Fruit fly (Drosophila melanogaster) whole organism, embryonic: ENCODE data around the gene CG42324.

ENCODE experiments used
- Antp ChIP-seq: fragments of 200-800 bp; sonication (Bioruptor generic); optimal IDR thresholded peaks from 3 replicates; lab custom pipeline; 2016; ENCODE audit warnings: missing biosample characterization, missing genetic modification characterization
- B-H2 ChIP-seq: fragments of 200-800 bp; sonication (Bioruptor generic); optimal IDR thresholded peaks from 2 replicates; lab custom pipeline; 2018; ENCODE audit warnings: missing biosample characterization, mild to moderate bottlenecking, missing genetic modification characterization
- CG10147 ChIP-seq: fragments of 200-800 bp; sonication (Bioruptor generic); optimal IDR thresholded peaks from 2 replicates; lab custom pipeline; 2019; ENCODE audit warnings: missing biosample characterization, mild to moderate bottlenecking, missing genetic modification characterization, moderate library complexity
- CG1024 ChIP-seq: fragments of 200-800 bp; sonication (Bioruptor generic); IDR thresholded peaks from 2 replicates; pipeline ENCODE4 v1.3.6; 2022; ENCODE audit warnings: missing biosample characterization, missing genetic modification characterization
- CG10565 ChIP-seq: fragments of 200-800 bp; sonication (Bioruptor generic); optimal IDR thresholded peaks from 3 replicates; lab custom pipeline; 2016; ENCODE audit warnings: missing biosample characterization, mild to moderate bottlenecking, missing genetic modification characterization
- CG11695 ChIP-seq: fragments of 200-800 bp; sonication (Bioruptor generic); IDR thresholded peaks from 3 replicates; pipeline ENCODE4 v1.3.6; 2022; ENCODE audit warnings: missing biosample characterization, missing genetic modification characterization
- CG1233 ChIP-seq: fragments of 200-800 bp; sonication (Bioruptor generic); optimal IDR thresholded peaks from 4 replicates; lab custom pipeline; 2018; ENCODE audit warnings: missing biosample characterization, mild to moderate bottlenecking, missing genetic modification characterization
- CG12769 ChIP-seq: fragments of 200-800 bp; sonication (Bioruptor generic); optimal IDR thresholded peaks from 2 replicates; lab custom pipeline; 2019; ENCODE audit warnings: missing biosample characterization, mild to moderate bottlenecking, missing genetic modification characterization, moderate library complexity
- CG14667 ChIP-seq: fragments of 200-800 bp; sonication (Bioruptor generic); IDR thresholded peaks from 2 replicates; pipeline ENCODE4 v1.3.6; 2022; ENCODE audit warnings: missing biosample characterization, missing genetic modification characterization
- CG15011 ChIP-seq: fragments of 200-800 bp; sonication (Bioruptor generic); optimal IDR thresholded peaks from 3 replicates; lab custom pipeline; 2018; ENCODE audit warnings: missing biosample characterization, mild to moderate bottlenecking, missing genetic modification characterization
- CG1647 ChIP-seq: fragments of 200-800 bp; sonication (Bioruptor generic); optimal IDR thresholded peaks from 3 replicates; lab custom pipeline; 2016; ENCODE audit warnings: missing biosample characterization, missing genetic modification characterization
- CG18011 ChIP-seq: fragments of 200-800 bp; sonication (Bioruptor generic); optimal IDR thresholded peaks from 2 replicates; lab custom pipeline; 2017; ENCODE audit warnings: missing biosample characterization, missing genetic modification characterization, mild to moderate bottlenecking, moderate library complexity, missing genotype
- CG1832 ChIP-seq: fragments of 200-800 bp; sonication (Bioruptor generic); optimal IDR thresholded peaks from 2 replicates; lab custom pipeline; 2017; ENCODE audit warnings: missing biosample characterization, mild to moderate bottlenecking, missing genetic modification characterization, inconsistent platforms
- CG18476 ChIP-seq: fragments of 200-800 bp; sonication (Bioruptor generic); optimal IDR thresholded peaks from 2 replicates; lab custom pipeline; 2016; ENCODE audit warnings: missing biosample characterization, mild to moderate bottlenecking, missing genetic modification characterization
- CG18619 ChIP-seq: fragments of 200-800 bp; sonication (Bioruptor generic); optimal IDR thresholded peaks from 3 replicates; lab custom pipeline; 2017; ENCODE audit warnings: missing biosample characterization, mild to moderate bottlenecking, missing genetic modification characterization
- CG2889 ChIP-seq: fragments of 200-800 bp; sonication (Bioruptor generic); IDR thresholded peaks from 3 replicates; pipeline ENCODE4 v1.3.6; 2022; ENCODE audit warnings: missing biosample characterization, missing genetic modification characterization
- CG33557 ChIP-seq: fragments of 200-800 bp; sonication (Bioruptor generic); optimal IDR thresholded peaks from 2 replicates; lab custom pipeline; 2019; ENCODE audit warnings: missing biosample characterization, mild to moderate bottlenecking, missing genetic modification characterization, moderate library complexity
- CG34422 ChIP-seq: fragments of 200-800 bp; sonication (Bioruptor generic); IDR thresholded peaks from 3 replicates; pipeline ENCODE4 v1.3.6; 2022; ENCODE audit warnings: missing biosample characterization, missing genetic modification characterization
- CG4617 ChIP-seq: fragments of 200-800 bp; sonication (Bioruptor generic); optimal IDR thresholded peaks from 3 replicates; lab custom pipeline; 2016; ENCODE audit warnings: missing biosample characterization, missing genetic modification characterization, borderline replicate concordance
- CG5245 ChIP-seq: fragments of 200-800 bp; sonication (Bioruptor generic); optimal IDR thresholded peaks from 3 replicates; lab custom pipeline; 2016; ENCODE audit warnings: missing biosample characterization, missing genetic modification characterization
- CG6272 ChIP-seq: fragments of 200-800 bp; sonication (Bioruptor generic); IDR thresholded peaks from 2 replicates; pipeline ENCODE4 v1.3.6; 2022; ENCODE audit warnings: missing biosample characterization, missing genetic modification characterization
- CG7372 ChIP-seq: fragments of 200-800 bp; sonication (Bioruptor generic); IDR thresholded peaks from 2 replicates; pipeline ENCODE4 v1.3.6; 2022; ENCODE audit warnings: missing biosample characterization, missing genetic modification characterization
- Chrac-16 ChIP-seq: fragments of 200-800 bp; sonication (Bioruptor generic); optimal IDR thresholded peaks from 3 replicates; lab custom pipeline; 2016; ENCODE audit warnings: missing biosample characterization, missing genetic modification characterization
- Dad ChIP-seq: fragments of 200-800 bp; sonication (Bioruptor generic); optimal IDR thresholded peaks from 3 replicates; lab custom pipeline; 2016; ENCODE audit warnings: missing biosample characterization, missing genetic modification characterization
- Dfd ChIP-seq, 2 experiments: fragments of >200 bp; optimal IDR thresholded peaks; 2 replicates each; lab custom pipeline; 2017; ENCODE audit warnings: missing biosample characterization in 2 of 2, missing genetic modification characterization in 2 of 2
- Dip2 ChIP-seq: fragments of 200-800 bp; sonication (Bioruptor generic); IDR thresholded peaks from 2 replicates; pipeline ENCODE4 v1.3.6; 2022; ENCODE audit warnings: missing biosample characterization, missing genetic modification characterization
- Doc3 ChIP-seq: fragments of 200-800 bp; sonication (Bioruptor generic); IDR thresholded peaks from 3 replicates; pipeline ENCODE4 v1.3.6; 2022; ENCODE audit warnings: missing biosample characterization, missing genetic modification characterization; ENCODE audit not compliant: partially characterized antibody
- Hr78 ChIP-seq, 2 experiments: fragments of 200-800 bp in 1 of 2; fragments of >200 bp in 1 of 2; sonication (Bioruptor generic) in 1 of 2; optimal IDR thresholded peaks; 2 replicates each; lab custom pipeline; 2017 to 2019; ENCODE audit warnings: missing biosample characterization in 2 of 2, missing genetic modification characterization in 2 of 2, mild to moderate bottlenecking in 1 of 2, moderate library complexity in 1 of 2
- MTF-1 ChIP-seq: fragments of 200-800 bp; sonication (Bioruptor generic); optimal IDR thresholded peaks from 2 replicates; lab custom pipeline; 2018; ENCODE audit warnings: missing biosample characterization, mild to moderate bottlenecking, missing genetic modification characterization, borderline replicate concordance
- Mrtf ChIP-seq: fragments of 200-800 bp; sonication (Bioruptor generic); IDR thresholded peaks from 3 replicates; pipeline ENCODE4 v1.3.6; 2022; ENCODE audit warnings: missing biosample characterization, missing genetic modification characterization
- Nf-YA ChIP-seq: fragments of 200-800 bp; sonication (Bioruptor generic); IDR thresholded peaks from 2 replicates; pipeline ENCODE4 v1.3.6; 2022; ENCODE audit warnings: missing biosample characterization, missing genetic modification characterization
- Rx ChIP-seq: fragments of 200-800 bp; sonication (Bioruptor generic); IDR thresholded peaks from 2 replicates; pipeline ENCODE4 v1.3.6; 2022; ENCODE audit warnings: missing biosample characterization, missing genetic modification characterization
- Sin3A ChIP-seq: fragments of >200 bp; optimal IDR thresholded peaks from 2 replicates; lab custom pipeline; 2018
- Taf1 ChIP-seq: fragments of 200-800 bp; sonication (Bioruptor generic); IDR thresholded peaks from 2 replicates; pipeline ENCODE4 v1.3.6; 2022; ENCODE audit warnings: missing biosample characterization, missing genetic modification characterization
- ap ChIP-seq: fragments of 200-800 bp; sonication (Bioruptor generic); IDR thresholded peaks from 2 replicates; pipeline ENCODE4 v1.3.6; 2022; ENCODE audit warnings: missing biosample characterization, missing genetic modification characterization
- cad ChIP-seq: fragments of >200 bp; optimal IDR thresholded peaks from 2 replicates; lab custom pipeline; 2017; ENCODE audit warnings: missing biosample characterization, missing genetic modification characterization
- danr ChIP-seq: fragments of 200-800 bp; sonication (Bioruptor generic); IDR thresholded peaks from 2 replicates; pipeline ENCODE4 v1.3.6; 2022; ENCODE audit warnings: missing biosample characterization, missing genetic modification characterization
- dmrt99B ChIP-seq: fragments of 200-800 bp; sonication (Bioruptor generic); optimal IDR thresholded peaks from 2 replicates; lab custom pipeline; 2018; ENCODE audit warnings: missing biosample characterization, mild to moderate bottlenecking, missing genetic modification characterization, moderate library complexity
- exex ChIP-seq: fragments of 200-800 bp; sonication (Bioruptor generic); optimal IDR thresholded peaks from 4 replicates; lab custom pipeline; 2018; ENCODE audit warnings: missing biosample characterization, mild to moderate bottlenecking, missing genetic modification characterization, moderate library complexity
- jigr1 ChIP-seq: fragments of 200-800 bp; sonication (Bioruptor generic); IDR thresholded peaks from 3 replicates; pipeline ENCODE4 v1.3.6; 2022; ENCODE audit warnings: missing biosample characterization, missing genetic modification characterization
- kay ChIP-seq: fragments of 200-800 bp; sonication (Bioruptor generic); optimal IDR thresholded peaks from 2 replicates; lab custom pipeline; 2016; ENCODE audit warnings: missing biosample characterization, missing genetic modification characterization
- klu ChIP-seq: fragments of 200-800 bp; sonication (Bioruptor generic); IDR thresholded peaks from 2 replicates; pipeline ENCODE4 v1.3.6; 2022; ENCODE audit warnings: missing biosample characterization, missing genetic modification characterization
- lab ChIP-seq: fragments of 200-800 bp; sonication (Bioruptor generic); optimal IDR thresholded peaks from 3 replicates; lab custom pipeline; 2017; ENCODE audit warnings: missing biosample characterization, missing genetic modification characterization, mild to moderate bottlenecking, moderate library complexity, missing genetic modification reagents
- lmd ChIP-seq: fragments of 200-800 bp; sonication (Bioruptor generic); IDR thresholded peaks from 2 replicates; pipeline ENCODE4 v1.3.6; 2022; ENCODE audit warnings: missing biosample characterization, missing genetic modification characterization
- nom ChIP-seq: fragments of 200-800 bp; sonication (Bioruptor generic); optimal IDR thresholded peaks from 2 replicates; lab custom pipeline; 2017; ENCODE audit warnings: missing biosample characterization, missing genetic modification characterization, mild to moderate bottlenecking, moderate library complexity, missing genetic modification reagents
- ro ChIP-seq: fragments of 200-800 bp; sonication (Bioruptor generic); IDR thresholded peaks from 2 replicates; pipeline ENCODE4 v1.3.6; 2022; ENCODE audit warnings: missing biosample characterization, missing genetic modification characterization
- scrt ChIP-seq: fragments of 200-800 bp; sonication (Bioruptor generic); optimal IDR thresholded peaks from 2 replicates; lab custom pipeline; 2018; ENCODE audit warnings: missing biosample characterization, mild to moderate bottlenecking, missing genetic modification characterization, moderate library complexity
- sens ChIP-seq: fragments of 200-800 bp; sonication (Bioruptor generic); peaks from one replicate; lab custom pipeline; 2016; ENCODE audit warnings: missing biosample characterization, missing genetic modification characterization
- sim ChIP-seq: fragments of 200-800 bp; sonication (Bioruptor generic); IDR thresholded peaks from 2 replicates; pipeline ENCODE4 v1.3.6; 2022; ENCODE audit warnings: missing biosample characterization, missing genetic modification characterization
- stc ChIP-seq: fragments of 200-800 bp; sonication (Bioruptor generic); IDR thresholded peaks from 2 replicates; pipeline ENCODE4 v1.3.6; 2022; ENCODE audit warnings: missing biosample characterization, missing genetic modification characterization
- sug ChIP-seq: fragments of 200-800 bp; optimal IDR thresholded peaks from 2 replicates; lab custom pipeline; 2019; ENCODE audit warnings: missing biosample characterization, mild to moderate bottlenecking, missing genetic modification characterization, moderate library complexity
- wek ChIP-seq: fragments of 200-800 bp; sonication (Bioruptor generic); optimal IDR thresholded peaks from 3 replicates; lab custom pipeline; 2018; ENCODE audit warnings: missing biosample characterization, mild to moderate bottlenecking, missing genetic modification characterization, moderate library complexity

CG42324 gene

DNA sequence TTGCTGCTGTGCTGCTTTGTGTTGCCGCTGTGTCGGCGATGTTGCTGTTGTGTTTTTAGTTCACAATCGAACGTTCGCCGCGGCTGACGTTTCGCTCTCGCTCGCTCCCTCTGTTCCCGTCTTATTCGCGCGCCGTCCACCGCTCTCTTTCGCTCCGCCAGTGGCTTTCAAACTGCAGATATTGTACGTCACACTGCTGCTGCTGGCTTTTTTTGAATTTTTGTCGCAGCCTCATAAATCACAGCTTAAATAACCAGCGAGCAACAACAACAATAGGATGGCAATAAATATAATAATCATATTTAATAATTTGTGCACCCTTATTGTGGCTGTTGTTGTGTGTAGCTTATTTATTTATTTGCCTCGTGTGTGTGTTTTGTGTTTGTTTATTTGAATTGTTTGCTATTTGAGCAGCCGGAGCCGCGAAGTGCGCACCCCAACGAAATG, 71.3 kb downstream of the CG42324 start (continued):
- TF ChIP-seq CG5245 (GFP tag; lab: Kevin White, UChicago) (no peak), CG1233 (GFP tag; lab: Kevin White, UChicago) (peak; percentile 31), CG14667 (GFP tag; lab: Robert Waterston, UW) (no peak), wek (GFP tag; lab: Kevin White, UChicago) (no peak), lab (GFP tag; lab: Kevin White, UChicago) (peak; percentile 68), Antp (no peak), cad (GFP tag; lab: Kevin White, UChicago) (peak; percentile 60), sug (peak; percentile 14), sens (peak; percentile 82), dmrt99B (no peak), Nf-YA (GFP tag; lab: Robert Waterston, UW) (0 out of 2 replicates have a peak, but pooled peaks have one; percentile 16), sim (no peak), Doc3 (GFP tag; lab: Robert Waterston, UW) (no peak), CG11695 (peak; percentile 61; the same call in 2 of the 3 replicates), CG33557 (GFP tag; lab: Kevin White, UChicago) (peak; percentile 22), danr (GFP tag; lab: Robert Waterston, UW) (no peak), CG10147 (peak; percentile 5), exex (tag; lab: Kevin White, UChicago) (peak; percentile 13), CG34422 (GFP tag; lab: Robert Waterston, UW) (0 out of 3 replicates have a peak, but pooled peaks have one; percentile 10), B-H2 (GFP tag; lab: Kevin White, UChicago) (no peak), Rx (GFP tag; lab: Robert Waterston, UW) (no peak), CG12769 (peak; percentile 57), CG1832 (peak; percentile 84), Dad (no peak), stc (GFP tag; lab: Robert Waterston, UW) (peak; percentile 8; the same call in 1 of the 2 replicates), CG18619 (no peak), CG18476 (GFP tag; lab: Kevin White, UChicago) (peak; percentile 40), nom (GFP tag; lab: Kevin White, UChicago) (peak; percentile 55), Hr78 (GFP tag; optimal IDR thresholded peaks at IDR 0.05; lab: Kevin White, UChicago) (no peak), CG18011 (no peak), CG1024 (no peak), klu (GFP tag; lab: Robert Waterston, UW) (no peak), jigr1 (GFP tag; lab: Robert Waterston, UW) (no peak), Taf1 (GFP tag; lab: Robert Waterston, UW) (no peak), CG15011 (GFP tag; lab: Kevin White, UChicago) (peak; percentile 58), Dfd (GFP tag; optimal IDR thresholded peaks at IDR 0.05; lab: Kevin White, UChicago) (no peak), MTF-1 (peak; percentile 22), Chrac-16 (GFP tag; lab: Kevin White, UChicago) (no peak), kay (GFP tag; lab: Kevin White, UChicago) (no peak), ap (GFP tag; lab: Robert Waterston, UW) (no peak), Mrtf (GFP tag; lab: Robert Waterston, UW) (no peak), CG1647 (GFP tag; lab: Kevin White, UChicago) (no peak), Sin3A (lab: Kevin White, UChicago) (no peak), CG6272 (GFP tag; lab: Robert Waterston, UW) (no peak), Dip2 (GFP tag; lab: Robert Waterston, UW) (no peak), ro (no peak), CG4617 (GFP tag; lab: Kevin White, UChicago) (no peak), scrt (GFP tag; lab: Kevin White, UChicago) (peak; percentile 37), CG7372 (no peak), CG2889 (GFP tag; lab: Robert Waterston, UW) (0 out of 3 replicates have a peak, but pooled peaks have one; percentile 6), CG10565 (GFP tag; lab: Kevin White, UChicago) (no peak), lmd (GFP tag; lab: Robert Waterston, UW) (no peak)
